Worm (Caenorhabditis elegans) whole organism, early embryonic: ENCODE results near the gene hhat-1.

ENCODE experiments used
- ceh-36 ChIP-seq: sonication (generic microtip); optimal IDR thresholded peaks from 2 replicates; lab custom pipeline; 2016; ENCODE audit warnings: missing genetic modification characterization, inconsistent platforms, missing compliant biosample characterization
- scrt-1 ChIP-seq: fragments of 200-800 bp; sonication (Bioruptor generic); IDR thresholded peaks from 2 replicates; pipeline ENCODE4 v1.3.6; 2022; ENCODE audit warnings: missing genetic modification characterization, missing compliant biosample characterization

DNA sequence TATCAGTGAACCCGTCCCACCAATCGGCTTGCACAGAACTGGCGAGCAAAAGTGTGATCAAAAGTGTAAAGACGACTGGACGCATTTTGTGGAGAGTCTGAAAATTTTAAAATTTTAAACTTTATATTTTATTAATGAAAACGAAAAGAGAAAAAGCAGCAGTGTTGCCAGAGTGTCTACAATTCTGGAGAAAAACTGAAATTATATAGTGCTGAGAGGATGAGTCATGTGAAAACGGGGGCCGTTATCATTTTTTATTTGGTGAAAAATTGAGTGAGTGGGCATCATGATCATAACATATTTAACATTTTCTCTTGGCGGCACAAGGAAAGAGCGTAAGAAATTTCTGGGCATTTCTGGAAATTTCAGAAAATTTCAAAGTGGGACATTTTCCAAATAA lies 16.9 kb downstream of the hhat-1 start, which contains the start of gene K02B7.3:
- TF ChIP-seq scrt-1 (GFP tag; lab: Robert Waterston, UW) (no peak), ceh-36 (tag; lab: Kevin White, UChicago) (no peak)
